Worm (Caenorhabditis elegans) whole organism, L1 larva: ENCODE results near the gene cpna-1.

Source experiments
- ama-1 ChIP-seq: fragments of 150-350 bp; optimal IDR thresholded peaks from 2 replicates; lab custom pipeline; 2014
- lin-39 ChIP-seq: fragments of 150-350 bp; optimal IDR thresholded peaks from 2 replicates; lab custom pipeline; 2014; ENCODE audit warnings: missing biosample characterization, missing genetic modification reagents, missing genetic modification characterization
- lir-3 ChIP-seq: sonication (generic microtip); optimal IDR thresholded peaks from 2 replicates; lab custom pipeline; 2016; ENCODE audit warnings: mild to moderate bottlenecking, missing genetic modification characterization, moderate library complexity, missing compliant biosample characterization; ENCODE audit not compliant: poor library complexity
- skn-1 ChIP-seq: fragments of 150-350 bp; optimal IDR thresholded peaks from 2 replicates; lab custom pipeline; 2014; ENCODE audit warnings: missing biosample characterization, missing genetic modification characterization
- sox-4 ChIP-seq: sonication (generic microtip); optimal IDR thresholded peaks from 2 replicates; lab custom pipeline; 2016; ENCODE audit warnings: missing genetic modification characterization, missing compliant biosample characterization
- unc-62 ChIP-seq: fragments of 150-350 bp; optimal IDR thresholded peaks from 2 replicates; lab custom pipeline; 2014; ENCODE audit warnings: missing biosample characterization, missing genetic modification reagents, missing genetic modification characterization

ce11 chrII:4173842-4174241 lies 12.6 kb upstream of the cpna-1 start:
- TF ChIP-seq sox-4 (tag; lab: Kevin White, UChicago) (no peak), lir-3 (tag; lab: Kevin White, UChicago) (no peak), skn-1 (tag; lab: Kevin White, UChicago) (no peak), lin-39 (tag; lab: Kevin White, UChicago) (no peak), ama-1 (lab: Kevin White, UChicago) (no peak), unc-62 (no peak)
